Fruit fly (Drosophila melanogaster) whole organism, prepupa: ENCODE data around the gene CG10638.
A peak's percentile ranks its signal among the peaks of the same experiment; 100 is the strongest.

ENCODE experiments used
- Blimp-1 ChIP-seq: fragments of 200-800 bp; sonication (Bioruptor generic); optimal IDR thresholded peaks from 3 replicates; lab custom pipeline; 2017; ENCODE audit warnings: missing biosample characterization, missing genetic modification characterization, mild to moderate bottlenecking, moderate library complexity, missing genetic modification reagents
- CG15336 ChIP-seq: fragments of 200-800 bp; sonication (Bioruptor generic); IDR thresholded peaks from 2 replicates; pipeline ENCODE4 v1.3.6; 2022; ENCODE audit warnings: missing biosample characterization, missing genetic modification characterization
- CG1621 ChIP-seq: fragments of 200-800 bp; sonication (Bioruptor generic); optimal IDR thresholded peaks from 3 replicates; lab custom pipeline; 2018; ENCODE audit warnings: missing biosample characterization, mild to moderate bottlenecking, missing genetic modification characterization
- CG16779 ChIP-seq: fragments of 200-800 bp; sonication (Bioruptor generic); optimal IDR thresholded peaks from 3 replicates; lab custom pipeline; 2017; ENCODE audit warnings: missing biosample characterization, mild to moderate bottlenecking, missing genetic modification characterization
- CG31627 ChIP-seq: fragments of 200-800 bp; sonication (Bioruptor generic); optimal IDR thresholded peaks from 3 replicates; lab custom pipeline; 2016; ENCODE audit warnings: missing biosample characterization, missing genetic modification characterization
- CG32006 ChIP-seq: fragments of 200-800 bp; sonication (Bioruptor generic); optimal IDR thresholded peaks from 3 replicates; lab custom pipeline; 2017; ENCODE audit warnings: missing biosample characterization, mild to moderate bottlenecking, missing genetic modification characterization
- CG34406 ChIP-seq: fragments of 200-800 bp; sonication (Bioruptor generic); optimal IDR thresholded peaks from 3 replicates; lab custom pipeline; 2016; ENCODE audit warnings: missing biosample characterization, missing genetic modification characterization
- CG3919 ChIP-seq: fragments of 200-800 bp; sonication (Bioruptor generic); optimal IDR thresholded peaks from 3 replicates; lab custom pipeline; 2016; ENCODE audit warnings: missing biosample characterization, missing genetic modification characterization
- CG6163 ChIP-seq: fragments of 200-800 bp; sonication (Bioruptor generic); IDR thresholded peaks from 3 replicates; pipeline ENCODE4 v1.3.6; 2022; ENCODE audit warnings: missing biosample characterization, missing genetic modification characterization
- CG6276 ChIP-seq: fragments of 200-800 bp; sonication (Bioruptor generic); optimal IDR thresholded peaks from 2 replicates; lab custom pipeline; 2017; ENCODE audit warnings: missing biosample characterization, mild to moderate bottlenecking, missing genetic modification characterization
- CG6854 ChIP-seq: fragments of 200-800 bp; sonication (Bioruptor generic); optimal IDR thresholded peaks from 2 replicates; lab custom pipeline; 2017; ENCODE audit warnings: missing biosample characterization, mild to moderate bottlenecking, missing genetic modification characterization
- CG7368 ChIP-seq: fragments of 200-800 bp; sonication (Bioruptor generic); optimal IDR thresholded peaks from 3 replicates; lab custom pipeline; 2016; ENCODE audit warnings: missing biosample characterization, missing genetic modification characterization
- CG8119 ChIP-seq: fragments of 200-800 bp; sonication (Bioruptor generic); IDR thresholded peaks from 3 replicates; pipeline ENCODE4 v1.3.6; 2022; ENCODE audit warnings: missing biosample characterization, missing genetic modification characterization
- CG8319 ChIP-seq: fragments of 200-800 bp; sonication (Bioruptor generic); optimal IDR thresholded peaks from 3 replicates; lab custom pipeline; 2016; ENCODE audit warnings: missing biosample characterization, missing genetic modification characterization
- Eip75B ChIP-seq: fragments of 200-800 bp; sonication (Bioruptor generic); optimal IDR thresholded peaks from 3 replicates; lab custom pipeline; 2016; ENCODE audit warnings: missing biosample characterization, missing genetic modification characterization
- Eip78C ChIP-seq: fragments of 200-800 bp; sonication (Bioruptor generic); peaks from one replicate; lab custom pipeline; 2016; ENCODE audit warnings: missing biosample characterization, missing genetic modification characterization
- Eip93F ChIP-seq: fragments of 200-800 bp; sonication (Bioruptor generic); optimal IDR thresholded peaks from 2 replicates; lab custom pipeline; 2016; ENCODE audit warnings: missing biosample characterization, mild to moderate bottlenecking, missing genetic modification characterization
- Ets21C ChIP-seq: fragments of 200-800 bp; sonication (Bioruptor generic); optimal IDR thresholded peaks from 3 replicates; lab custom pipeline; 2016; ENCODE audit warnings: missing biosample characterization, missing genetic modification characterization
- Ets96B ChIP-seq: fragments of 200-800 bp; optimal IDR thresholded peaks from 2 replicates; lab custom pipeline; 2019; ENCODE audit warnings: missing biosample characterization, mild to moderate bottlenecking, missing genetic modification characterization, moderate library complexity
- Gug ChIP-seq: fragments of 200-800 bp; sonication (Bioruptor generic); IDR thresholded peaks from 2 replicates; pipeline ENCODE4 v1.3.6; 2022; ENCODE audit warnings: missing biosample characterization, missing genetic modification characterization
- Hr39 ChIP-seq: fragments of 200-800 bp; sonication (Bioruptor generic); optimal IDR thresholded peaks from 2 replicates; lab custom pipeline; 2016; ENCODE audit warnings: missing biosample characterization, missing genetic modification characterization
- Hr4 ChIP-seq: fragments of 200-800 bp; sonication (Bioruptor generic); optimal IDR thresholded peaks from 3 replicates; lab custom pipeline; 2016; ENCODE audit warnings: missing biosample characterization, missing genetic modification characterization
- Met ChIP-seq: fragments of 200-800 bp; sonication (Bioruptor generic); optimal IDR thresholded peaks from 3 replicates; lab custom pipeline; 2016; ENCODE audit warnings: missing biosample characterization, missing genetic modification characterization
- OdsH ChIP-seq: fragments of 200-800 bp; sonication (Bioruptor generic); optimal IDR thresholded peaks from 3 replicates; lab custom pipeline; 2016; ENCODE audit warnings: missing biosample characterization, missing genetic modification characterization
- Smox ChIP-seq: fragments of 200-800 bp; sonication (Bioruptor generic); optimal IDR thresholded peaks from 3 replicates; lab custom pipeline; 2016; ENCODE audit warnings: missing biosample characterization, missing genetic modification characterization
- Sox15 ChIP-seq: fragments of 200-800 bp; sonication (Bioruptor generic); optimal IDR thresholded peaks from 3 replicates; lab custom pipeline; 2016; ENCODE audit warnings: missing biosample characterization, missing genetic modification characterization
- achi ChIP-seq: fragments of 200-800 bp; sonication (Bioruptor generic); optimal IDR thresholded peaks from 3 replicates; lab custom pipeline; 2016; ENCODE audit warnings: missing biosample characterization, missing genetic modification characterization
- acj6 ChIP-seq: fragments of 200-800 bp; sonication (Bioruptor generic); optimal IDR thresholded peaks from 3 replicates; lab custom pipeline; 2016; ENCODE audit warnings: missing biosample characterization, missing genetic modification characterization
- cyc ChIP-seq: fragments of 200-800 bp; sonication (Bioruptor generic); optimal IDR thresholded peaks from 3 replicates; lab custom pipeline; 2016; ENCODE audit warnings: missing biosample characterization, missing genetic modification characterization
- dac ChIP-seq: fragments of 200-800 bp; sonication (Bioruptor generic); optimal IDR thresholded peaks from 2 replicates; lab custom pipeline; 2017; ENCODE audit warnings: missing biosample characterization, mild to moderate bottlenecking, missing genetic modification characterization
- esn ChIP-seq: fragments of 200-800 bp; sonication (Bioruptor generic); optimal IDR thresholded peaks from 2 replicates; lab custom pipeline; 2016; ENCODE audit warnings: missing biosample characterization, mild to moderate bottlenecking, missing genetic modification characterization, moderate library complexity
- fkh ChIP-seq: fragments of 200-800 bp; sonication (Bioruptor generic); optimal IDR thresholded peaks from 3 replicates; lab custom pipeline; 2017; ENCODE audit warnings: missing biosample characterization, mild to moderate bottlenecking, missing genetic modification characterization, moderate library complexity
- lz ChIP-seq: fragments of 200-800 bp; sonication (Bioruptor generic); optimal IDR thresholded peaks from 3 replicates; lab custom pipeline; 2016; ENCODE audit warnings: missing biosample characterization, missing genetic modification characterization
- pdm3 ChIP-seq: fragments of 200-800 bp; sonication (Bioruptor generic); optimal IDR thresholded peaks from 3 replicates; lab custom pipeline; 2016; ENCODE audit warnings: missing biosample characterization, missing genetic modification characterization
- salr ChIP-seq, 2 experiments: fragments of 200-800 bp; sonication (Bioruptor generic); optimal IDR thresholded peaks; 3 replicates each; lab custom pipeline; 2016 to 2018; ENCODE audit warnings: missing biosample characterization in 2 of 2, missing genetic modification characterization in 2 of 2, mild to moderate bottlenecking in 1 of 2
- ss ChIP-seq, 2 experiments: fragments of 200-800 bp; sonication (Bioruptor generic); optimal IDR thresholded peaks; 2 replicates in 1 of 2; 3 replicates in 1 of 2; lab custom pipeline; 2017 to 2018; ENCODE audit warnings: mild to moderate bottlenecking in 2 of 2, missing biosample characterization in 2 of 2, missing genetic modification characterization in 2 of 2, moderate library complexity in 1 of 2
- svp ChIP-seq: fragments of 200-800 bp; sonication (Bioruptor generic); peaks from one replicate; lab custom pipeline; 2016; ENCODE audit warnings: missing biosample characterization, missing genetic modification characterization
- vri ChIP-seq: fragments of 200-800 bp; sonication (Bioruptor generic); optimal IDR thresholded peaks from 3 replicates; lab custom pipeline; 2016; ENCODE audit warnings: missing biosample characterization, mild to moderate bottlenecking, missing genetic modification characterization

Gene CG10638

dm6 chr3L:12489952-12490351, 11.2 kb downstream of the CG10638 start (continued):
- TF ChIP-seq CG32006 (GFP tag; lab: Kevin White, UChicago) (no peak), CG6854 (GFP tag; lab: Kevin White, UChicago) (peak; percentile 42), lz (GFP tag; lab: Kevin White, UChicago) (no peak), dac (GFP tag; lab: Kevin White, UChicago) (no peak), Met (no peak), ss (GFP tag; optimal IDR thresholded peaks at IDR 0.05; lab: Kevin White, UChicago) (peak in 1 of 2 experiments; percentile 4), Ets21C (GFP tag; lab: Kevin White, UChicago) (no peak), achi (GFP tag; lab: Kevin White, UChicago) (no peak), CG16779 (tag; lab: Kevin White, UChicago) (peak; percentile 27), CG1621 (tag; lab: Kevin White, UChicago) (no peak), CG8319 (GFP tag; lab: Kevin White, UChicago) (no peak), acj6 (GFP tag; lab: Kevin White, UChicago) (no peak), CG15336 (peak; percentile 37; the same call in 1 of the 2 replicates), Hr39 (GFP tag; lab: Kevin White, UChicago) (no peak), Sox15 (GFP tag; lab: Kevin White, UChicago) (no peak), Gug (no peak), Smox (GFP tag; lab: Kevin White, UChicago) (no peak), esn (GFP tag; lab: Kevin White, UChicago) (no peak), Hr4 (no peak)

- no peak for TF ChIP-seq Eip93F
- TF ChIP-seq Hr4 = no peak
- TF ChIP-seq CG6276 (GFP tag; lab: Kevin White, UChicago) = no peak
- TF ChIP-seq vri (GFP tag; lab: Kevin White, UChicago) = no peak
- no peak for TF ChIP-seq cyc (GFP tag; lab: Kevin White, UChicago)
- TF ChIP-seq lz (GFP tag; lab: Kevin White, UChicago) = no peak
- no peak for TF ChIP-seq CG34406 (GFP tag; lab: Kevin White, UChicago)
- TF ChIP-seq Sox15 (GFP tag; lab: Kevin White, UChicago) = no peak
- TF ChIP-seq, all 60 proteins: peak for 0
These were observed 14.9 kb downstream of the CG10638 start for dm6 chr3L:12486175-12486574.

- TF ChIP-seq CG7368 (GFP tag; lab: Kevin White, UChicago) (no peak), Blimp-1 (GFP tag; lab: Kevin White, UChicago) (no peak), CG6163 (GFP tag; lab: Robert Waterston, UW) (peak; percentile 57), Hr39 (GFP tag; lab: Kevin White, UChicago) (no peak), acj6 (GFP tag; lab: Kevin White, UChicago) (peak; percentile 25), Gug (peak; percentile 23; the same call in 1 of the 2 replicates), Eip78C (GFP tag; lab: Kevin White, UChicago) (peak; percentile 79), esn (GFP tag; lab: Kevin White, UChicago) (peak; percentile 1), svp (GFP tag; lab: Kevin White, UChicago) (peak; percentile 76), CG31627 (GFP tag; lab: Kevin White, UChicago) (no peak), CG32006 (GFP tag; lab: Kevin White, UChicago) (peak; percentile 37), fkh (GFP tag; lab: Kevin White, UChicago) (peak; percentile 2), Hr4 (peak; percentile 46), CG34406 (GFP tag; lab: Kevin White, UChicago) (peak; percentile 1), achi (GFP tag; lab: Kevin White, UChicago) (peak; percentile 7), lz (GFP tag; lab: Kevin White, UChicago) (no peak), Eip75B (GFP tag; lab: Kevin White, UChicago) (peak; percentile 13), CG8119 (GFP tag; lab: Robert Waterston, UW) (no peak; the same call in 2 of the 3 replicates), Ets96B (tag; lab: Kevin White, UChicago) (no peak), salr (GFP tag; optimal IDR thresholded peaks at IDR 0.05; lab: Kevin White, UChicago) (no peak), CG16779 (tag; lab: Kevin White, UChicago) (peak; percentile 2), ss (GFP tag; optimal IDR thresholded peaks at IDR 0.05; lab: Kevin White, UChicago) (no peak), dac (GFP tag; lab: Kevin White, UChicago) (no peak), pdm3 (GFP tag; lab: Kevin White, UChicago) (peak; percentile 31), CG3919 (peak; percentile 7), OdsH (GFP tag; lab: Kevin White, UChicago) (peak; percentile 38), CG15336 (peak; percentile 53), CG6276 (GFP tag; lab: Kevin White, UChicago) (peak; percentile 12), Met (peak; percentile 9)
These were observed 16.2 kb downstream of the CG10638 start, which contains the start of gene CG10663 for dm6 chr3L:12484948-12485347. TSS of gene CG10663 (minus strand) at chr3L:12485035.
